Worm (Caenorhabditis elegans): ENCODE results near the gene prmt-6.

The prmt-6 gene

DNA sequence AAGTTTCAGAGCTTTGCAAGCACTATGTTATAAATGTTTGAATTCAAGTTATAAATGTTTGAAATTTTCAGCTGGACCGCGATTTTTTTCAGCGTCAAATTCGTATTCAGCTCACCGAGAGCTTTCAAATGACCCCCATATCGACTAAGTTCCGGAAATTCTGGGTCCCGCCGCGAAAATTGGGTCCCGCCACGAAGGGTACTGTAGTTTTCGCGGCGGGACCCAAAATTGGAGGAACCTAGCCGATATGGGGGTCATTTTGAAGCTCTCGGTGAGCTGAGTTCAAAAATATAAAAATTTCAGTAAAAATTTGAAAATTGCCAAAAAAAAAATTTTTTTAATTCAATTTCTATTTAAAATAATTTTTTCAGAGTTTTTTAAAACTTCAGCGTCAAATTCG is 24.1 kb upstream of the prmt-6 start (continued):
- TF ChIP-seq Y53F4B.3 (GFP tag; IDR thresholded peaks at IDR 0.05) (no peak), ceh-58 (GFP tag; IDR thresholded peaks at IDR 0.05) (no peak), athp-1 (tag; optimal IDR thresholded peaks at IDR 0.05) (no peak), B0336.3 (GFP tag; IDR thresholded peaks at IDR 0.05) (no peak), ztf-25 (GFP tag; IDR thresholded peaks at IDR 0.05) (no peak), hmg-1.2 (GFP tag; IDR thresholded peaks at IDR 0.05) (no peak), F22D6.2 (tag; optimal IDR thresholded peaks at IDR 0.05) (no peak), zim-3 (tag; optimal IDR thresholded peaks at IDR 0.05) (no peak), T07F8.4 (tag; optimal IDR thresholded peaks at IDR 0.05) (no peak), lir-1 (GFP tag; conservative IDR thresholded peaks at IDR 0.05) (no peak), gei-17 (GFP tag; optimal IDR thresholded peaks at IDR 0.05) (no peak), ZK185.1 (tag; optimal IDR thresholded peaks at IDR 0.05; ENCODE audit: poor library complexity, severe bottlenecking) (no peak), madf-8 (GFP tag; conservative IDR thresholded peaks at IDR 0.05) (no peak), ztf-22 (GFP tag; optimal IDR thresholded peaks at IDR 0.05) (no peak)

- peak; percentile 62 for TF ChIP-seq nhr-90 (tag; optimal IDR thresholded peaks at IDR 0.05)
- TF ChIP-seq dpl-1 (GFP tag; optimal IDR thresholded peaks at IDR 0.05): no peak
- TF ChIP-seq let-607 (tag; optimal IDR thresholded peaks at IDR 0.05): peak in 1 of 2 experiments; percentile 3
- peak; percentile 35 for TF ChIP-seq atf-7 (tag; optimal IDR thresholded peaks at IDR 0.05)
- no peak for TF ChIP-seq ztf-25 (GFP tag; IDR thresholded peaks at IDR 0.05)
- no peak for TF ChIP-seq sptf-2 (GFP tag; optimal IDR thresholded peaks at IDR 0.05)
- TF ChIP-seq lag-1 (GFP tag; IDR thresholded peaks at IDR 0.05): no peak
- TF ChIP-seq snpc-4 (GFP tag; optimal IDR thresholded peaks at IDR 0.05): no peak
- no peak for TF ChIP-seq snpc-4 (tag; optimal IDR thresholded peaks at IDR 0.05)
- TF ChIP-seq rec-8 (tag; optimal IDR thresholded peaks at IDR 0.05): no peak
- peak; percentile 0 for TF ChIP-seq gei-17 (GFP tag; optimal IDR thresholded peaks at IDR 0.05)
- no peak for TF ChIP-seq F37B4.10 (GFP tag; IDR thresholded peaks at IDR 0.05)
- TF ChIP-seq xnd-1 (tag; optimal IDR thresholded peaks at IDR 0.05): no peak
- TF ChIP-seq madf-8 (GFP tag; conservative IDR thresholded peaks at IDR 0.05): no peak
- no peak for TF ChIP-seq chd-7 (tag; optimal IDR thresholded peaks at IDR 0.05)
- no peak for TF ChIP-seq pha-4 (tag; optimal IDR thresholded peaks at IDR 0.05)
- TF ChIP-seq attf-6 (GFP tag; IDR thresholded peaks at IDR 0.05): no peak
- peak; percentile 43; the same call in 1 of the 2 replicates for TF ChIP-seq mcd-1 (GFP tag; IDR thresholded peaks at IDR 0.05)
- TF ChIP-seq tlf-1 (GFP tag; optimal IDR thresholded peaks at IDR 0.05): peak; percentile 59
- peak; percentile 16 for TF ChIP-seq lin-54 (GFP tag; optimal IDR thresholded peaks at IDR 0.05)
- TF ChIP-seq F57C9.4 (tag; optimal IDR thresholded peaks at IDR 0.05): peak; percentile 13
- TF ChIP-seq hlh-12 (tag; optimal IDR thresholded peaks at IDR 0.05): no peak
- TF ChIP-seq B0336.3 (GFP tag; IDR thresholded peaks at IDR 0.05): peak; percentile 69
- TF ChIP-seq hsf-1 (GFP tag; IDR thresholded peaks at IDR 0.05): no peak
- TF ChIP-seq zfh-2 (GFP tag; conservative IDR thresholded peaks at IDR 0.05): no peak
- no peak for TF ChIP-seq lin-35 (GFP tag; optimal IDR thresholded peaks at IDR 0.05)
- no peak for TF ChIP-seq mes-4 (tag; optimal IDR thresholded peaks at IDR 0.05)
- peak; percentile 10; the same call in 1 of the 2 replicates for TF ChIP-seq Y95B8A.8 (GFP tag; IDR thresholded peaks at IDR 0.05)
- TF ChIP-seq tbp1 (GFP tag; optimal IDR thresholded peaks at IDR 0.05): peak; percentile 29
- TF ChIP-seq egrh-3 (GFP tag; IDR thresholded peaks at IDR 0.05): no peak
- peak; percentile 72 for TF ChIP-seq nfyb-1 (GFP tag; IDR thresholded peaks at IDR 0.05)
- no peak for TF ChIP-seq ztf-28 (GFP tag; IDR thresholded peaks at IDR 0.05)
- TF ChIP-seq lin-40 (tag; optimal IDR thresholded peaks at IDR 0.05): no peak
- TF ChIP-seq aptf-3 (GFP tag; IDR thresholded peaks at IDR 0.05): 0 out of 2 replicates have a peak, but pooled peaks have one; percentile 24
- TF ChIP-seq Y56A3A.18 (GFP tag; IDR thresholded peaks at IDR 0.05): 0 out of 2 replicates have a peak, but pooled peaks have one; percentile 76
- no peak for TF ChIP-seq lir-1 (GFP tag; conservative IDR thresholded peaks at IDR 0.05)
- peak; percentile 52 for TF ChIP-seq madf-10 (tag; optimal IDR thresholded peaks at IDR 0.05)
- TF ChIP-seq Y53F4B.3 (GFP tag; IDR thresholded peaks at IDR 0.05): no peak
- no peak for TF ChIP-seq nfya-2 (GFP tag; IDR thresholded peaks at IDR 0.05)
Measured at ce11 chrIV:2111300-2111874, 19.4 kb upstream of the prmt-6 start, which contains the start of gene che-6. Gene che-6, minus strand, starts transcription at chrIV:2111408.

Data from whole organism, young adult.